Fruit fly (Drosophila melanogaster) whole organism, adult: ENCODE measurements around the gene CG2577.

Experiments
- CG11617 ChIP-seq: fragments of 200-800 bp; sonication (Bioruptor generic); optimal IDR thresholded peaks from 2 replicates; lab custom pipeline; 2017; ENCODE audit warnings: mild to moderate bottlenecking, missing biosample characterization, missing genetic modification reagents, missing genetic modification characterization
- CG12768 ChIP-seq: fragments of 200-800 bp; sonication (Bioruptor generic); optimal IDR thresholded peaks from 2 replicates; lab custom pipeline; 2017; ENCODE audit warnings: missing biosample characterization, missing genetic modification characterization, mild to moderate bottlenecking, moderate library complexity, missing genetic modification reagents
- CG14711 ChIP-seq: fragments of 200-800 bp; sonication (Bioruptor generic); optimal IDR thresholded peaks from 2 replicates; lab custom pipeline; 2018; ENCODE audit warnings: missing biosample characterization, mild to moderate bottlenecking, missing genetic modification characterization, moderate library complexity
- CG1620 ChIP-seq: fragments of 200-800 bp; sonication (Bioruptor generic); optimal IDR thresholded peaks from 2 replicates; lab custom pipeline; 2016; ENCODE audit warnings: missing biosample characterization, missing genetic modification characterization
- CG33017 ChIP-seq: fragments of 200-800 bp; sonication (Bioruptor generic); optimal IDR thresholded peaks from 2 replicates; lab custom pipeline; 2018; ENCODE audit warnings: missing biosample characterization, mild to moderate bottlenecking, missing genetic modification characterization, moderate library complexity
- CG5204 ChIP-seq: fragments of 200-800 bp; sonication (Bioruptor generic); optimal IDR thresholded peaks from 2 replicates; lab custom pipeline; 2016; ENCODE audit warnings: missing biosample characterization, missing genetic modification characterization
- CG7045 ChIP-seq: fragments of 200-800 bp; sonication (Bioruptor generic); optimal IDR thresholded peaks from 2 replicates; lab custom pipeline; 2017; ENCODE audit warnings: missing biosample characterization, mild to moderate bottlenecking, missing genetic modification characterization
- CG7101 ChIP-seq: fragments of 200-800 bp; sonication (Bioruptor generic); optimal IDR thresholded peaks from 2 replicates; lab custom pipeline; 2018; ENCODE audit warnings: missing biosample characterization, mild to moderate bottlenecking, missing genetic modification characterization, moderate library complexity
- Clk ChIP-seq: fragments of 200-800 bp; sonication (Bioruptor generic); optimal IDR thresholded peaks from 2 replicates; lab custom pipeline; 2017; ENCODE audit warnings: missing biosample characterization, missing genetic modification characterization
- Crg-1 ChIP-seq: fragments of 200-800 bp; sonication (Bioruptor generic); optimal IDR thresholded peaks from 2 replicates; lab custom pipeline; 2016; ENCODE audit warnings: missing biosample characterization, missing genetic modification characterization
- Hr96 ChIP-seq: fragments of 200-800 bp; sonication (Bioruptor generic); optimal IDR thresholded peaks from 2 replicates; lab custom pipeline; 2016; ENCODE audit warnings: missing biosample characterization, missing genetic modification characterization
- Mnt ChIP-seq: fragments of 200-800 bp; sonication (Bioruptor generic); optimal IDR thresholded peaks from 2 replicates; lab custom pipeline; 2016; ENCODE audit warnings: missing biosample characterization, mild to moderate bottlenecking, missing genetic modification characterization
- bab1 ChIP-seq: fragments of 200-800 bp; sonication (Bioruptor generic); optimal IDR thresholded peaks from 3 replicates; lab custom pipeline; 2019; ENCODE audit warnings: missing biosample characterization, mild to moderate bottlenecking, missing genetic modification characterization, moderate library complexity
- cic ChIP-seq: fragments of 200-800 bp; sonication (Bioruptor generic); optimal IDR thresholded peaks from 2 replicates; lab custom pipeline; 2017; ENCODE audit warnings: missing biosample characterization, mild to moderate bottlenecking, missing genetic modification characterization, moderate library complexity
- cnc ChIP-seq, 2 experiments: fragments of >200 bp; optimal IDR thresholded peaks; 2 replicates each; lab custom pipeline; 2017
- kay ChIP-seq: fragments of 200-800 bp; sonication (Bioruptor generic); peaks from one replicate; lab custom pipeline; 2016; ENCODE audit warnings: missing biosample characterization, missing genetic modification characterization, borderline replicate concordance
- ovo ChIP-seq: fragments of 200-800 bp; sonication (Bioruptor generic); optimal IDR thresholded peaks from 2 replicates; lab custom pipeline; 2016; ENCODE audit warnings: missing biosample characterization, missing genetic modification characterization
- pad ChIP-seq: fragments of 200-800 bp; sonication (Bioruptor generic); optimal IDR thresholded peaks from 3 replicates; lab custom pipeline; 2017; ENCODE audit warnings: missing biosample characterization, missing genetic modification characterization, mild to moderate bottlenecking, moderate library complexity, missing genetic modification reagents
- tj ChIP-seq: fragments of 200-800 bp; sonication (Bioruptor generic); optimal IDR thresholded peaks from 3 replicates; lab custom pipeline; 2017; ENCODE audit warnings: missing biosample characterization, mild to moderate bottlenecking, missing genetic modification characterization, moderate library complexity
- toe ChIP-seq: fragments of 200-800 bp; sonication (Bioruptor generic); optimal IDR thresholded peaks from 2 replicates; lab custom pipeline; 2016; ENCODE audit warnings: missing biosample characterization, missing genetic modification characterization

Gene CG2577

DNA sequence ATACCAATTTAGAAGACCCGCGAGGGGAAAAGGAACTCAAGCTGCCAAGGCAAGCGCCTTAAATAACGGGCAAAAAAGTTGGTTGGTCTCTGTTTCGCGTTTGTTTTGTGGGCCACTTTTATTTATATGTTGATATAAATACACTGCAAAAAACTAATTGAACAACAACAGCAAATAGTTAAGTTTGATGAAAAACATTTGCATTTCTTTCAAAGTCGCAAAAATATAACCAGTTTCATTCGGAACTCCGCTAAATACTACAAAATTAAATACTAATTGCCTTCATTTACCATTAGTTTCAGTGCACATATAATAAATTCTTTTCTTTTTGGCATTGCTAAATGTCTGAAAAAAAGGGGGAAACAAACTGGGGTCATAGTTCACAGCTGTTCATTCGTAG, 18.8 kb downstream of the CG2577 start:
- TF ChIP-seq Crg-1 (GFP tag; lab: Kevin White, UChicago), result no peak
- TF ChIP-seq CG7045 (GFP tag; lab: Kevin White, UChicago), result no peak
- no peak for TF ChIP-seq CG5204 (GFP tag; lab: Kevin White, UChicago)
- no peak for TF ChIP-seq CG11617 (GFP tag; lab: Kevin White, UChicago)
- TF ChIP-seq ovo, result no peak
- no peak for TF ChIP-seq toe
- TF ChIP-seq CG1620 (GFP tag; lab: Kevin White, UChicago), result no peak
- no peak for TF ChIP-seq cnc (optimal IDR thresholded peaks at IDR 0.05; lab: Kevin White, UChicago)
- no peak for TF ChIP-seq CG14711 (tag; lab: Kevin White, UChicago)
- no peak for TF ChIP-seq pad
- TF ChIP-seq bab1 (GFP tag; lab: Kevin White, UChicago), result no peak
- TF ChIP-seq kay (GFP tag; lab: Kevin White, UChicago), result no peak
- TF ChIP-seq Mnt, result no peak

DNA sequence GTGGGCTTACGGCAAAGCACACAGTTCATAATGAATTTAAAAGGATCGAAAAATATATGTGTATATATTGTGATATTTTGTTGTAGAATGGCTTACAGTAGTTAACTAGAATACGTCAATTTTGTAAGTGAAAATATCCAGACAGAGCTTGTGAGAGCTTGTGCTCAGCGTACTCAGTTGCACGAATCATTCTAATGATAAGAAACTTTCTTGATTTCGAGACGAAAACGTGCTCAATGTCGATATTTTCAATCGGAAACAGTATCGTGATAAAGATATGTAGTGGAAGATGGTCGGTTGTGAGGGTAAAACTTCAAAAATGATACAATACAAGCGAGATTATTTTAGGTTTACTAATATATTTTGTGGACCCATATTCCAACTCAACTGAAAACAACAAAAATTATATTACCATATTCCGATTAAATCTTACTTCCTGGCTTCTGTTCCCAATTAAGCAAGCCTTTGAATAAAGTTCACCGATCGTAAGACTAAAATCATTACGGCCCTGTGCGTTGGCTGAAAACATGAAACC, 35.5 kb downstream of the CG2577 start, which contains the start of the genes CG32651 and CG2574:
CG32651 (minus strand) TSS at position 101 of the 535 bp plus-strand sequence.
CG2574 (plus strand) TSS at position 485 of the 535 bp plus-strand sequence.
- TF ChIP-seq CG5204 (GFP tag; lab: Kevin White, UChicago) (no peak), toe (no peak), kay (GFP tag; lab: Kevin White, UChicago) (no peak), CG7101 (no peak), CG12768 (GFP tag; lab: Kevin White, UChicago) (no peak), CG11617 (GFP tag; lab: Kevin White, UChicago) (no peak), tj (GFP tag; lab: Kevin White, UChicago) (no peak), pad (no peak), cnc (optimal IDR thresholded peaks at IDR 0.05; lab: Kevin White, UChicago) (no peak), cic (GFP tag; lab: Kevin White, UChicago) (no peak), Clk (no peak), CG7045 (GFP tag; lab: Kevin White, UChicago) (no peak), Crg-1 (GFP tag; lab: Kevin White, UChicago) (no peak), bab1 (GFP tag; lab: Kevin White, UChicago) (no peak), CG14711 (tag; lab: Kevin White, UChicago) (no peak), Mnt (no peak), CG33017 (no peak), Hr96 (GFP tag; lab: Kevin White, UChicago) (no peak), CG1620 (GFP tag; lab: Kevin White, UChicago) (no peak)
